Worm (Caenorhabditis elegans): ENCODE results near the gene pipp-4P.

pipp-4P gene

ce11 chrIII:2873116-2873644, 54.1 kb downstream of the pipp-4P start:
- TF ChIP-seq fkh-10 (GFP tag; optimal IDR thresholded peaks at IDR 0.05), result no peak
- TF ChIP-seq nhr-23 (tag; optimal IDR thresholded peaks at IDR 0.05), result peak; percentile 22

ce11 chrIII:2874144-2874868, 55.2 kb downstream of the pipp-4P start, which contains the start of gene klf-1:
TSS of gene klf-1 (plus strand) at chrIII:2874818.
- peak; percentile 82 for TF ChIP-seq elt-2 (tag; optimal IDR thresholded peaks at IDR 0.05)
- peak; percentile 15 for TF ChIP-seq ceh-28 (tag; optimal IDR thresholded peaks at IDR 0.05)
- TF ChIP-seq pha-4 (tag; optimal IDR thresholded peaks at IDR 0.05), result peak; percentile 16
- peak; percentile 29 for TF ChIP-seq nfya-1 (tag; optimal IDR thresholded peaks at IDR 0.05; ENCODE audit: insufficient read depth)
- TF ChIP-seq nhr-43 (tag; optimal IDR thresholded peaks at IDR 0.05; ENCODE audit: poor library complexity, severe bottlenecking), result peak; percentile 70
- TF ChIP-seq nhr-25 (tag; optimal IDR thresholded peaks at IDR 0.05), result peak; percentile 42
- peak; percentile 74 for TF ChIP-seq nhr-23 (tag; optimal IDR thresholded peaks at IDR 0.05)
- no peak for TF ChIP-seq zag-1 (tag; optimal IDR thresholded peaks at IDR 0.05)
- peak; percentile 41 for TF ChIP-seq pqm-1 (tag; optimal IDR thresholded peaks at IDR 0.05)
- no peak for TF ChIP-seq hmg-11 (tag; optimal IDR thresholded peaks at IDR 0.05)

- TF ChIP-seq sea-2 (GFP tag; optimal IDR thresholded peaks at IDR 0.05) (no peak), skn-1 (tag; optimal IDR thresholded peaks at IDR 0.05) (no peak), nhr-237 (tag; optimal IDR thresholded peaks at IDR 0.05) (no peak), nhr-77 (tag; optimal IDR thresholded peaks at IDR 0.05) (no peak), nhr-12 (tag; optimal IDR thresholded peaks at IDR 0.05) (no peak), nhr-67 (tag; optimal IDR thresholded peaks at IDR 0.05) (no peak), nhr-23 (tag; optimal IDR thresholded peaks at IDR 0.05) (peak; percentile 91), daf-12 (tag; optimal IDR thresholded peaks at IDR 0.05) (no peak), ceh-16 (tag; optimal IDR thresholded peaks at IDR 0.05) (no peak), ceh-82 (tag; optimal IDR thresholded peaks at IDR 0.05) (no peak), aly-2 (tag; optimal IDR thresholded peaks at IDR 0.05) (no peak), fkh-2 (tag; optimal IDR thresholded peaks at IDR 0.05) (no peak), nhr-76 (tag; optimal IDR thresholded peaks at IDR 0.05) (no peak), nhr-28 (tag; optimal IDR thresholded peaks at IDR 0.05) (no peak), zag-1 (tag; optimal IDR thresholded peaks at IDR 0.05) (no peak), hmg-11 (tag; optimal IDR thresholded peaks at IDR 0.05) (peak; percentile 55), fkh-10 (GFP tag; optimal IDR thresholded peaks at IDR 0.05) (no peak), ceh-9 (tag; optimal IDR thresholded peaks at IDR 0.05) (no peak), ceh-28 (tag; optimal IDR thresholded peaks at IDR 0.05) (peak; percentile 84), egl-5 (tag; optimal IDR thresholded peaks at IDR 0.05) (no peak), pqm-1 (tag; optimal IDR thresholded peaks at IDR 0.05) (peak; percentile 59), nhr-43 (tag; optimal IDR thresholded peaks at IDR 0.05; ENCODE audit: poor library complexity, severe bottlenecking) (peak; percentile 81), unc-39 (tag; optimal IDR thresholded peaks at IDR 0.05) (no peak), eor-1 (tag; optimal IDR thresholded peaks at IDR 0.05) (no peak), lin-39 (tag; optimal IDR thresholded peaks at IDR 0.05) (no peak), nhr-25 (tag; optimal IDR thresholded peaks at IDR 0.05) (peak; percentile 87), elt-1 (tag; optimal IDR thresholded peaks at IDR 0.05) (peak; percentile 44), R02D3.7 (tag; optimal IDR thresholded peaks at IDR 0.05) (peak; percentile 18), mml-1 (tag; optimal IDR thresholded peaks at IDR 0.05) (no peak), nhr-11 (tag; optimal IDR thresholded peaks at IDR 0.05) (no peak), ZK546.5 (tag; optimal IDR thresholded peaks at IDR 0.05) (no peak), unc-62 (GFP tag; optimal IDR thresholded peaks at IDR 0.05) (peak; percentile 52), elt-3 (tag; optimal IDR thresholded peaks at IDR 0.05) (peak; percentile 1 to 92 (median 38)), egl-27 (tag; optimal IDR thresholded peaks at IDR 0.05) (peak; percentile 43), elt-2 (tag; optimal IDR thresholded peaks at IDR 0.05) (peak; percentile 91), jun-1 (tag; optimal IDR thresholded peaks at IDR 0.05) (peak; percentile 22), snpc-4 (tag; optimal IDR thresholded peaks at IDR 0.05) (peak; percentile 29), lsy-12 (tag; optimal IDR thresholded peaks at IDR 0.05) (peak; percentile 67), lin-15B (tag; optimal IDR thresholded peaks at IDR 0.05) (peak; percentile 15), ztf-4 (tag; optimal IDR thresholded peaks at IDR 0.05) (no peak), nfya-1 (tag; optimal IDR thresholded peaks at IDR 0.05; ENCODE audit: insufficient read depth) (peak; percentile 72), ztf-11 (tag; optimal IDR thresholded peaks at IDR 0.05) (no peak), fos-1 (tag; optimal IDR thresholded peaks at IDR 0.05) (no peak), pha-4 (tag; optimal IDR thresholded peaks at IDR 0.05) (peak; percentile 60), mdl-1 (tag; optimal IDR thresholded peaks at IDR 0.05) (peak; percentile 50), ama-1 (optimal IDR thresholded peaks at IDR 0.05) (no peak), tbx-2 (tag; optimal IDR thresholded peaks at IDR 0.05) (peak; percentile 39)
Measured at ce11 chrIII:2875946-2876345, 56.9 kb downstream of the pipp-4P start.
